Worm (Caenorhabditis elegans): ENCODE measurements around the gene flp-12.

ce11 chrX:4635643-4636042 is 43.5 kb upstream of the flp-12 start:
- no peak for TF ChIP-seq nhr-12 (tag; optimal IDR thresholded peaks at IDR 0.05)
- TF ChIP-seq unc-39 (tag; optimal IDR thresholded peaks at IDR 0.05): no peak
- no peak for TF ChIP-seq nhr-2 (tag; optimal IDR thresholded peaks at IDR 0.05)
- TF ChIP-seq snpc-4 (tag; optimal IDR thresholded peaks at IDR 0.05): no peak
- TF ChIP-seq blmp-1 (tag; optimal IDR thresholded peaks at IDR 0.05): no peak
- TF ChIP-seq nhr-237 (tag; optimal IDR thresholded peaks at IDR 0.05): no peak
- TF ChIP-seq ztf-11 (tag; optimal IDR thresholded peaks at IDR 0.05): no peak
- TF ChIP-seq bed-3 (GFP tag; optimal IDR thresholded peaks at IDR 0.05): no peak
